Worm (Caenorhabditis elegans): ENCODE measurements around the gene ZK377.15.

DNA sequence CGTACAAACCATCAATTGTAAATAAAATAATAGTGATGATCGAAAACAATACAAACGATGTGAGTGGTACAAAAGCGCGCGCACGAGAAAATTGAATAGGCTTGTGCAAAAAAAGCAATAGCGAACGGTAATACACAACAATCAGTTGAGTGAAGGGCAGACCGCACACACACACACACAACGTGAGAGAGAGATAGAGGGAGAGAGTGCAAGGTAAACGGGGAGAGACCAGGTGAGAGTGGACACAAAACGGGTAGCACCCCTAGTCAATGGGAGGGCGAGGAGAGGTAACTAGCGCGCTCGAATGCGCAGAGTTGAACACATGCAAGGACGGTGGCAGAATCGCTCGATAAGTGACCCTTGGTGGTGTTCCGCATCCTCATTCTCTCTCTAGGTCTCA is 6.5 kb upstream of the ZK377.15 start:
- peak; percentile 15 for TF ChIP-seq egl-27 (tag; optimal IDR thresholded peaks at IDR 0.05)
- TF ChIP-seq unc-62 (GFP tag; optimal IDR thresholded peaks at IDR 0.05), result no peak
- TF ChIP-seq pqm-1 (tag; optimal IDR thresholded peaks at IDR 0.05), result no peak
- TF ChIP-seq pha-4 (tag; optimal IDR thresholded peaks at IDR 0.05), result peak; percentile 87
